Fruit fly (Drosophila melanogaster) whole organism, adult: Measurements from ENCODE around the gene mew.
"Not testable (repeated sequence)": the region's sequence is repeated elsewhere in the genome, so short reads cannot be mapped to it uniquely, and the experiment has no call there.

Source experiments
- CG12768 ChIP-seq: fragments of 200-800 bp; sonication (Bioruptor generic); optimal IDR thresholded peaks from 2 replicates; lab custom pipeline; 2017; ENCODE audit warnings: missing biosample characterization, missing genetic modification characterization, mild to moderate bottlenecking, moderate library complexity, missing genetic modification reagents
- CG14711 ChIP-seq: fragments of 200-800 bp; sonication (Bioruptor generic); optimal IDR thresholded peaks from 2 replicates; lab custom pipeline; 2018; ENCODE audit warnings: missing biosample characterization, mild to moderate bottlenecking, missing genetic modification characterization, moderate library complexity
- Crg-1 ChIP-seq: fragments of 200-800 bp; sonication (Bioruptor generic); optimal IDR thresholded peaks from 2 replicates; lab custom pipeline; 2016; ENCODE audit warnings: missing biosample characterization, missing genetic modification characterization
- cnc ChIP-seq, 2 experiments: fragments of >200 bp; optimal IDR thresholded peaks; 2 replicates each; lab custom pipeline; 2017
- kay ChIP-seq: fragments of 200-800 bp; sonication (Bioruptor generic); peaks from one replicate; lab custom pipeline; 2016; ENCODE audit warnings: missing biosample characterization, missing genetic modification characterization, borderline replicate concordance
- pad ChIP-seq: fragments of 200-800 bp; sonication (Bioruptor generic); optimal IDR thresholded peaks from 3 replicates; lab custom pipeline; 2017; ENCODE audit warnings: missing biosample characterization, missing genetic modification characterization, mild to moderate bottlenecking, moderate library complexity, missing genetic modification reagents

dm6 chrX:13177720-13178119, 80.6 kb downstream of the mew start, which contains the start of gene CG32640:
- not testable (repeated sequence) for TF ChIP-seq cnc (optimal IDR thresholded peaks at IDR 0.05; lab: Kevin White, UChicago); kay; CG12768 (GFP tag; lab: Kevin White, UChicago); pad (GFP tag; lab: Kevin White, UChicago); Crg-1 (GFP tag; lab: Kevin White, UChicago); CG14711 (tag; lab: Kevin White, UChicago)
